Worm (Caenorhabditis elegans): ENCODE results near the gene K02F6.5.
"Not testable (repeated sequence)": the region's sequence is repeated elsewhere in the genome, so short reads cannot be mapped to it uniquely, and the experiment has no call there.

ce11 chrII:2553662-2554061 lies 19.1 kb downstream of the K02F6.5 start, which contains the start of gene K02F6.1:
- TF ChIP-seq nhr-77 (tag; optimal IDR thresholded peaks at IDR 0.05); tlp-1 (tag; optimal IDR thresholded peaks at IDR 0.05); lin-13 (GFP tag; optimal IDR thresholded peaks at IDR 0.05); alr-1 (tag; optimal IDR thresholded peaks at IDR 0.05; ENCODE audit: borderline replicate concordance); ceh-88 (GFP tag; IDR thresholded peaks at IDR 0.05); mdl-1 (tag; optimal IDR thresholded peaks at IDR 0.05); unc-62 (GFP tag; optimal IDR thresholded peaks at IDR 0.05); swsn-7 (tag; optimal IDR thresholded peaks at IDR 0.05); egl-27 (tag; optimal IDR thresholded peaks at IDR 0.05); aly-2 (tag; optimal IDR thresholded peaks at IDR 0.05); nhr-84 (tag; optimal IDR thresholded peaks at IDR 0.05); fos-1 (tag; optimal IDR thresholded peaks at IDR 0.05); ama-1 (optimal IDR thresholded peaks at IDR 0.05); nhr-237 (tag; optimal IDR thresholded peaks at IDR 0.05): not testable (repeated sequence)

Data from whole organism, L1 larva.